Worm (Caenorhabditis elegans) whole organism, mixed stage, embryonic: Measurements from ENCODE around the gene mans-2.

Experiments used
- elt-3 ChIP-seq: fragments of 150-350 bp; optimal IDR thresholded peaks from 2 replicates; lab custom pipeline; 2014; ENCODE audit warnings: missing biosample characterization, missing genetic modification characterization
- nhr-2 ChIP-seq: fragments of 150-350 bp; optimal IDR thresholded peaks from 2 replicates; lab custom pipeline; 2014; ENCODE audit warnings: missing biosample characterization, missing genetic modification characterization
- nhr-76 ChIP-seq: sonication (generic microtip); optimal IDR thresholded peaks from 2 replicates; lab custom pipeline; 2017; ENCODE audit warnings: missing biosample characterization, missing genetic modification characterization
- pha-4 ChIP-seq: fragments of 150-350 bp; optimal IDR thresholded peaks from 2 replicates; lab custom pipeline; 2018; ENCODE audit warnings: missing biosample characterization, missing genetic modification reagents, missing genetic modification characterization
- snpc-4 ChIP-seq: fragments of 150-350 bp; optimal IDR thresholded peaks from 2 replicates; lab custom pipeline; 2014; ENCODE audit warnings: missing biosample characterization, missing genetic modification characterization
- unc-39 ChIP-seq: fragments of 150-350 bp; optimal IDR thresholded peaks from 2 replicates; lab custom pipeline; 2014; ENCODE audit warnings: missing biosample characterization, missing genetic modification characterization

- TF ChIP-seq elt-3 (no peak), nhr-2 (no peak), nhr-76 (no peak), snpc-4 (no peak), pha-4 (no peak), unc-39 (tag; lab: Kevin White, UChicago) (no peak)
Measured at ce11 chrV:11989861-11990260, 4.6 kb upstream of the mans-2 start.
